Fruit fly (Drosophila melanogaster): Measurements from ENCODE around the gene CG14200.

The CG14200 gene

DNA sequence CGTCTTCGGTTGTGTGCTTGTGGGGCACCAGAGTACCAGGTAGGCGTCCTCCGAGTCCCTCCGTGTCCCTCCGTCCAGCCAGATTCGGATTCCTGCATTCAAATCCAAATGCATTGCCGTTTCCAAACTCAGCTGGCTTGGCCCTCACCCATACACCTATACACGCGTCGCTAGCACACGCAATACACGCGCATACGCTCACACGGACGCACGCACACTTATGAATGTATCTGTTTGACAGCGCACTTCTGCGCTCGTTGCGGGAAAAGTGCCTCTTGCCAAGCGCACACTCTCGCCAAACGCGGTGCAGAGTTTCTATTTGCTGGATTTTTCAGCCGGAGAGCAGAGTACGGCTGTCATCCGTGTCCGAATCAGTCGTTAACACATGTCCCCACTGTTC, 27.3 kb downstream of the CG14200 start (continued):
- TF ChIP-seq Lpt (GFP tag; optimal IDR thresholded peaks at IDR 0.05) (no peak), corto (GFP tag; optimal IDR thresholded peaks at IDR 0.05) (no peak), tna (GFP tag; IDR thresholded peaks at IDR 0.05; ENCODE audit: partially characterized antibody) (no peak), Dip2 (GFP tag; IDR thresholded peaks at IDR 0.05) (no peak), grn (GFP tag; optimal IDR thresholded peaks at IDR 0.05) (no peak), CG8478 (optimal IDR thresholded peaks at IDR 0.05) (peak; percentile 95), ash1 (GFP tag; optimal IDR thresholded peaks at IDR 0.05) (no peak), cg (GFP tag; optimal IDR thresholded peaks at IDR 0.05) (peak; percentile 97), CG3726 (GFP tag; IDR thresholded peaks at IDR 0.05) (no peak), ham (GFP tag; IDR thresholded peaks at IDR 0.05) (no peak), CG11456 (GFP tag; IDR thresholded peaks at IDR 0.05) (no peak), ftz-f1 (GFP tag; optimal IDR thresholded peaks at IDR 0.05) (no peak), ci (GFP tag; IDR thresholded peaks at IDR 0.05) (0 out of 3 replicates have a peak, but pooled peaks have one; percentile 31), salm (tag; optimal IDR thresholded peaks at IDR 0.05) (no peak), H2.0 (GFP tag; IDR thresholded peaks at IDR 0.05) (no peak), CG5953 (GFP tag; IDR thresholded peaks at IDR 0.05) (no peak), CG11247 (GFP tag; IDR thresholded peaks at IDR 0.05) (no peak), CG6272 (GFP tag; IDR thresholded peaks at IDR 0.05) (0 out of 2 replicates have a peak, but pooled peaks have one; percentile 20), BtbVII (GFP tag; optimal IDR thresholded peaks at IDR 0.05) (no peak), CG3065 (GFP tag; optimal IDR thresholded peaks at IDR 0.05) (no peak), CG8089 (GFP tag; optimal IDR thresholded peaks at IDR 0.05) (no peak), CG17328 (GFP tag; IDR thresholded peaks at IDR 0.05) (no peak), CG4730 (GFP tag; IDR thresholded peaks at IDR 0.05) (no peak), CG10979 (tag; optimal IDR thresholded peaks at IDR 0.05) (no peak), abd-A (tag; optimal IDR thresholded peaks at IDR 0.05) (no peak), CoRest (tag; optimal IDR thresholded peaks at IDR 0.05) (peak; percentile 94), HmgZ (tag; optimal IDR thresholded peaks at IDR 0.05) (peak; percentile 44), YL-1 (GFP tag; optimal IDR thresholded peaks at IDR 0.05) (peak; percentile 54), Fer2 (tag; optimal IDR thresholded peaks at IDR 0.05) (no peak), Hr51 (GFP tag; optimal IDR thresholded peaks at IDR 0.05) (no peak), Bgb (GFP tag; IDR thresholded peaks at IDR 0.05; ENCODE audit: partially characterized antibody) (peak; percentile 12; the same call in 1 of the 2 replicates), tgo (GFP tag; IDR thresholded peaks at IDR 0.05) (no peak), Hmr (GFP tag; optimal IDR thresholded peaks at IDR 0.05) (no peak), Dref (GFP tag; IDR thresholded peaks at IDR 0.05) (0 out of 2 replicates have a peak, but pooled peaks have one; percentile 15), hb (GFP tag; IDR thresholded peaks at IDR 0.05; ENCODE audit: partially characterized antibody) (no peak), MESR4 (GFP tag; optimal IDR thresholded peaks at IDR 0.05) (peak; percentile 42), onecut (GFP tag; IDR thresholded peaks at IDR 0.05) (no peak), CG7987 (GFP tag; optimal IDR thresholded peaks at IDR 0.05) (no peak), CG1832 (GFP tag; optimal IDR thresholded peaks at IDR 0.05) (no peak), Aef1 (GFP tag; IDR thresholded peaks at IDR 0.05) (no peak), pum (GFP tag; optimal IDR thresholded peaks at IDR 0.05) (no peak), CG15479 (GFP tag; optimal IDR thresholded peaks at IDR 0.05) (peak; percentile 63), Abd-B (GFP tag; optimal IDR thresholded peaks at IDR 0.05) (no peak), CG33213 (GFP tag; optimal IDR thresholded peaks at IDR 0.05) (no peak), CG6765 (GFP tag; optimal IDR thresholded peaks at IDR 0.05) (no peak), CG32532 (GFP tag; IDR thresholded peaks at IDR 0.05) (peak; percentile 38), CG2199 (GFP tag; IDR thresholded peaks at IDR 0.05) (no peak), twi (tag; optimal IDR thresholded peaks at IDR 0.05) (no peak), tap (tag; optimal IDR thresholded peaks at IDR 0.05) (no peak), Med (GFP tag) (peak; percentile 23), Doc3 (GFP tag; IDR thresholded peaks at IDR 0.05; ENCODE audit: partially characterized antibody) (no peak), Taf1 (GFP tag; IDR thresholded peaks at IDR 0.05) (no peak)
